Fruit fly (Drosophila melanogaster): ENCODE results near the gene Atg14.

Atg14 gene

dm6 chr3R:29075631-29076398 lies 40.4 kb upstream of the Atg14 start (continued):
- peak; percentile 24 for TF ChIP-seq CG3032 (tag; optimal IDR thresholded peaks at IDR 0.05)
- peak; percentile 8 for TF ChIP-seq CG6276 (GFP tag; optimal IDR thresholded peaks at IDR 0.05)
- TF ChIP-seq Smox (GFP tag; optimal IDR thresholded peaks at IDR 0.05): peak; percentile 38
- no peak for TF ChIP-seq Hr38 (GFP tag; optimal IDR thresholded peaks at IDR 0.05)
- peak; percentile 29; the same call in 1 of the 3 replicates for TF ChIP-seq eg (GFP tag; IDR thresholded peaks at IDR 0.05)
- TF ChIP-seq vri (GFP tag; optimal IDR thresholded peaks at IDR 0.05): peak; percentile 84
- TF ChIP-seq Eip78C (GFP tag): peak; percentile 80
- peak; percentile 39 for TF ChIP-seq Eip75B (GFP tag; optimal IDR thresholded peaks at IDR 0.05)
- TF ChIP-seq cyc (GFP tag; optimal IDR thresholded peaks at IDR 0.05): peak; percentile 21
- 0 out of 2 replicates have a peak, but pooled peaks have one; percentile 18 for TF ChIP-seq CG15336 (GFP tag; IDR thresholded peaks at IDR 0.05)
- TF ChIP-seq CG32006 (GFP tag; optimal IDR thresholded peaks at IDR 0.05): peak; percentile 39
- TF ChIP-seq fkh (GFP tag; optimal IDR thresholded peaks at IDR 0.05): no peak
- TF ChIP-seq ss (GFP tag; optimal IDR thresholded peaks at IDR 0.05): peak in 1 of 2 experiments; percentile 27
- peak; percentile 65 for TF ChIP-seq esn (GFP tag; optimal IDR thresholded peaks at IDR 0.05)
- TF ChIP-seq fd85E (GFP tag; optimal IDR thresholded peaks at IDR 0.05): no peak
- TF ChIP-seq dac (GFP tag; optimal IDR thresholded peaks at IDR 0.05): no peak
- TF ChIP-seq Eip93F (GFP tag; optimal IDR thresholded peaks at IDR 0.05): no peak
- no peak for TF ChIP-seq CG11902 (GFP tag; optimal IDR thresholded peaks at IDR 0.05)
- peak; percentile 7 for TF ChIP-seq CG6808 (GFP tag; optimal IDR thresholded peaks at IDR 0.05)
- peak; percentile 66 for TF ChIP-seq Hr39 (GFP tag; optimal IDR thresholded peaks at IDR 0.05)

dm6 chr3R:29076609-29077008 lies 39.6 kb upstream of the Atg14 start:
- no peak for TF ChIP-seq fkh (GFP tag; optimal IDR thresholded peaks at IDR 0.05)

- no peak for TF ChIP-seq CG16779 (tag; optimal IDR thresholded peaks at IDR 0.05)
- TF ChIP-seq lz (GFP tag; optimal IDR thresholded peaks at IDR 0.05): no peak
- TF ChIP-seq Eip75B (GFP tag; optimal IDR thresholded peaks at IDR 0.05): no peak
- TF ChIP-seq OdsH (GFP tag; optimal IDR thresholded peaks at IDR 0.05): no peak
- 0 out of 3 replicates have a peak, but pooled peaks have one; percentile 35 for TF ChIP-seq eg (GFP tag; IDR thresholded peaks at IDR 0.05)
- TF ChIP-seq fkh (GFP tag; optimal IDR thresholded peaks at IDR 0.05): peak; percentile 70
- no peak for TF ChIP-seq CG3032 (tag; optimal IDR thresholded peaks at IDR 0.05)
- no peak for TF ChIP-seq Sox102F (GFP tag; optimal IDR thresholded peaks at IDR 0.05)
- no peak for TF ChIP-seq fd85E (GFP tag; optimal IDR thresholded peaks at IDR 0.05)
- TF ChIP-seq CG11294 (GFP tag; IDR thresholded peaks at IDR 0.05): no peak
- no peak for TF ChIP-seq CG34406 (GFP tag; optimal IDR thresholded peaks at IDR 0.05)
- TF ChIP-seq pdm3 (GFP tag; optimal IDR thresholded peaks at IDR 0.05): no peak
- TF ChIP-seq Hr4 (GFP tag; optimal IDR thresholded peaks at IDR 0.05): no peak
- TF ChIP-seq dac (GFP tag; optimal IDR thresholded peaks at IDR 0.05): no peak
- no peak for TF ChIP-seq Sox15 (GFP tag; optimal IDR thresholded peaks at IDR 0.05)
- TF ChIP-seq CG8119 (GFP tag; IDR thresholded peaks at IDR 0.05): no peak
- TF ChIP-seq CG3919 (GFP tag; optimal IDR thresholded peaks at IDR 0.05): no peak
- no peak for TF ChIP-seq Hr39 (GFP tag; optimal IDR thresholded peaks at IDR 0.05)
- TF ChIP-seq Eip78C (GFP tag): peak; percentile 25
Observed at dm6 chr3R:29077572-29077971, 38.6 kb upstream of the Atg14 start.

dm6 chr3R:29082034-29082433 lies 34.2 kb upstream of the Atg14 start:
- TF ChIP-seq Hr39 (GFP tag; optimal IDR thresholded peaks at IDR 0.05) (no peak), eg (GFP tag; IDR thresholded peaks at IDR 0.05) (0 out of 3 replicates have a peak, but pooled peaks have one; percentile 7), CG6163 (GFP tag; IDR thresholded peaks at IDR 0.05) (0 out of 3 replicates have a peak, but pooled peaks have one; percentile 7), Eip93F (GFP tag; optimal IDR thresholded peaks at IDR 0.05) (no peak)

Measured in whole organism, prepupa.